Fruit fly (Drosophila melanogaster) whole organism, embryonic: Measurements from ENCODE around the gene dgt6.

Source experiments
- Bdp1 ChIP-seq: fragments of 200-800 bp; sonication (Bioruptor generic); optimal IDR thresholded peaks from 3 replicates; lab custom pipeline; 2016; ENCODE audit warnings: missing biosample characterization, missing genetic modification characterization
- CG10565 ChIP-seq: fragments of 200-800 bp; sonication (Bioruptor generic); optimal IDR thresholded peaks from 3 replicates; lab custom pipeline; 2016; ENCODE audit warnings: missing biosample characterization, mild to moderate bottlenecking, missing genetic modification characterization
- CG11696 ChIP-seq: fragments of 200-800 bp; sonication (Bioruptor generic); IDR thresholded peaks from 2 replicates; pipeline ENCODE4 v1.3.6; 2022; ENCODE audit warnings: missing biosample characterization, missing genetic modification characterization
- CG12155 ChIP-seq: fragments of 200-800 bp; sonication (Bioruptor generic); optimal IDR thresholded peaks from 3 replicates; lab custom pipeline; 2016; ENCODE audit warnings: missing biosample characterization, missing genetic modification characterization
- CG12236 ChIP-seq: fragments of 200-800 bp; sonication (Bioruptor generic); optimal IDR thresholded peaks from 2 replicates; lab custom pipeline; 2016; ENCODE audit warnings: missing biosample characterization, missing genetic modification characterization
- CG13894 ChIP-seq: fragments of 200-800 bp; sonication (Bioruptor generic); optimal IDR thresholded peaks from 3 replicates; lab custom pipeline; 2018; ENCODE audit warnings: missing biosample characterization, mild to moderate bottlenecking, missing genetic modification characterization, moderate library complexity
- CG15269 ChIP-seq: fragments of 200-800 bp; sonication (Bioruptor generic); optimal IDR thresholded peaks from 2 replicates; lab custom pipeline; 2018; ENCODE audit warnings: missing biosample characterization, mild to moderate bottlenecking, missing genetic modification characterization, moderate library complexity
- CG1832 ChIP-seq: fragments of 200-800 bp; sonication (Bioruptor generic); optimal IDR thresholded peaks from 2 replicates; lab custom pipeline; 2017; ENCODE audit warnings: missing biosample characterization, mild to moderate bottlenecking, missing genetic modification characterization, inconsistent platforms
- CG18476 ChIP-seq: fragments of 200-800 bp; sonication (Bioruptor generic); optimal IDR thresholded peaks from 2 replicates; lab custom pipeline; 2016; ENCODE audit warnings: missing biosample characterization, mild to moderate bottlenecking, missing genetic modification characterization
- CG2678 ChIP-seq: fragments of 200-800 bp; sonication (Bioruptor generic); optimal IDR thresholded peaks from 3 replicates; lab custom pipeline; 2019; ENCODE audit warnings: missing biosample characterization, mild to moderate bottlenecking, missing genetic modification characterization, moderate library complexity
- CG30431 ChIP-seq: fragments of 200-800 bp; sonication (Bioruptor generic); optimal IDR thresholded peaks from 2 replicates; lab custom pipeline; 2017; ENCODE audit warnings: missing biosample characterization, missing genetic modification characterization
- CG32772 ChIP-seq: fragments of 200-800 bp; sonication (Bioruptor generic); IDR thresholded peaks from 2 replicates; pipeline ENCODE4 v1.3.6; 2022; ENCODE audit warnings: missing biosample characterization, missing genetic modification characterization
- CG3281 ChIP-seq: fragments of 200-800 bp; sonication (Bioruptor generic); optimal IDR thresholded peaks from 3 replicates; lab custom pipeline; 2017; ENCODE audit warnings: missing biosample characterization, mild to moderate bottlenecking, missing genetic modification characterization
- CG6689 ChIP-seq: fragments of 200-800 bp; sonication (Bioruptor generic); IDR thresholded peaks from 2 replicates; pipeline ENCODE4 v1.3.6; 2022; ENCODE audit warnings: missing biosample characterization, missing genetic modification characterization
- CG7357 ChIP-seq: fragments of 200-800 bp; sonication (Bioruptor generic); IDR thresholded peaks from 3 replicates; pipeline ENCODE4 v1.3.6; 2022; ENCODE audit warnings: missing biosample characterization, missing genetic modification characterization
- CG7963 ChIP-seq: fragments of 200-800 bp; sonication (Bioruptor generic); IDR thresholded peaks from 3 replicates; pipeline ENCODE4 v1.3.6; 2022; ENCODE audit warnings: missing biosample characterization, missing genetic modification characterization; ENCODE audit not compliant: partially characterized antibody
- CG8089 ChIP-seq: fragments of 200-800 bp; sonication (Bioruptor generic); optimal IDR thresholded peaks from 3 replicates; lab custom pipeline; 2016; ENCODE audit warnings: missing biosample characterization, missing genetic modification characterization
- CG8924 ChIP-seq: fragments of 200-800 bp; optimal IDR thresholded peaks from 3 replicates; lab custom pipeline; 2019; ENCODE audit warnings: missing biosample characterization, mild to moderate bottlenecking, missing genetic modification characterization, moderate library complexity
- CrebB ChIP-seq: fragments of 200-800 bp; sonication (Bioruptor generic); optimal IDR thresholded peaks from 3 replicates; lab custom pipeline; 2018; ENCODE audit warnings: missing biosample characterization, mild to moderate bottlenecking, missing genetic modification characterization
- Dref ChIP-seq: fragments of 200-800 bp; sonication (Bioruptor generic); IDR thresholded peaks from 2 replicates; pipeline ENCODE4 v1.3.6; 2022; ENCODE audit warnings: missing biosample characterization, missing genetic modification characterization
- NFAT ChIP-seq: fragments of 200-800 bp; sonication (Bioruptor generic); IDR thresholded peaks from 2 replicates; pipeline ENCODE4 v1.3.6; 2022; ENCODE audit warnings: missing biosample characterization, missing genetic modification characterization
- Ravus ChIP-seq: fragments of 200-800 bp; sonication (Bioruptor generic); IDR thresholded peaks from 2 replicates; pipeline ENCODE4 v1.3.6; 2022; ENCODE audit warnings: missing biosample characterization, missing genetic modification characterization
- Taf1 ChIP-seq: fragments of 200-800 bp; sonication (Bioruptor generic); IDR thresholded peaks from 2 replicates; pipeline ENCODE4 v1.3.6; 2022; ENCODE audit warnings: missing biosample characterization, missing genetic modification characterization
- Usf ChIP-seq: fragments of 200-800 bp; sonication (Bioruptor generic); optimal IDR thresholded peaks from 2 replicates; lab custom pipeline; 2017; ENCODE audit warnings: missing genotype, missing biosample characterization, missing genetic modification characterization
- YL-1 ChIP-seq: fragments of 200-800 bp; sonication (Bioruptor generic); optimal IDR thresholded peaks from 3 replicates; lab custom pipeline; 2017; ENCODE audit warnings: missing biosample characterization, mild to moderate bottlenecking, missing genetic modification characterization
- bcd ChIP-seq: fragments of 200-800 bp; sonication (Bioruptor generic); optimal IDR thresholded peaks from 2 replicates; lab custom pipeline; 2017; ENCODE audit warnings: missing biosample characterization, mild to moderate bottlenecking, missing genetic modification characterization
- bsh ChIP-seq, 2 experiments: fragments of 200-800 bp; sonication (Bioruptor generic); optimal IDR thresholded peaks; 2 replicates each; lab custom pipeline; 2017 to 2018; ENCODE audit warnings: mild to moderate bottlenecking in 2 of 2, missing biosample characterization in 2 of 2, missing genetic modification characterization in 2 of 2, moderate library complexity in 1 of 2
- crc ChIP-seq: fragments of 200-800 bp; sonication (Bioruptor generic); optimal IDR thresholded peaks from 2 replicates; lab custom pipeline; 2016; ENCODE audit warnings: missing biosample characterization, missing genetic modification characterization
- da ChIP-seq: fragments of 200-800 bp; sonication (Bioruptor generic); optimal IDR thresholded peaks from 2 replicates; lab custom pipeline; 2016; ENCODE audit warnings: missing biosample characterization, missing genetic modification characterization
- dmrt11E ChIP-seq: fragments of 200-800 bp; sonication (Bioruptor generic); optimal IDR thresholded peaks from 3 replicates; lab custom pipeline; 2018; ENCODE audit warnings: missing biosample characterization, mild to moderate bottlenecking, missing genetic modification characterization, moderate library complexity
- ems ChIP-seq: fragments of 200-800 bp; sonication (Bioruptor generic); optimal IDR thresholded peaks from 3 replicates; lab custom pipeline; 2016; ENCODE audit warnings: missing biosample characterization, missing genetic modification characterization
- fd64A ChIP-seq: fragments of 200-800 bp; sonication (Bioruptor generic); optimal IDR thresholded peaks from 3 replicates; lab custom pipeline; 2018; ENCODE audit warnings: missing biosample characterization, mild to moderate bottlenecking, missing genetic modification characterization
- ftz-f1 ChIP-seq: fragments of 200-800 bp; sonication (Bioruptor generic); optimal IDR thresholded peaks from 2 replicates; lab custom pipeline; 2016; ENCODE audit warnings: missing biosample characterization, missing genetic modification characterization
- gfzf ChIP-seq: fragments of 200-800 bp; sonication (Bioruptor generic); optimal IDR thresholded peaks from 2 replicates; lab custom pipeline; 2016; ENCODE audit warnings: missing biosample characterization, mild to moderate bottlenecking, missing genetic modification characterization, moderate library complexity
- gsb-n ChIP-seq: fragments of 200-800 bp; sonication (Bioruptor generic); optimal IDR thresholded peaks from 3 replicates; lab custom pipeline; 2018; ENCODE audit warnings: missing biosample characterization, mild to moderate bottlenecking, missing genetic modification characterization
- mam ChIP-seq: fragments of 200-800 bp; sonication (Bioruptor generic); optimal IDR thresholded peaks from 3 replicates; lab custom pipeline; 2016; ENCODE audit warnings: missing biosample characterization, missing genetic modification characterization
- mld ChIP-seq: fragments of 200-800 bp; sonication (Bioruptor generic); IDR thresholded peaks from 3 replicates; pipeline ENCODE4 v1.3.6; 2022; ENCODE audit warnings: missing biosample characterization, missing genetic modification characterization; ENCODE audit not compliant: partially characterized antibody
- pan ChIP-seq, 4 experiments: fragments of >200 bp in 3 of 4; fragments of 200-800 bp in 1 of 4; sonication (Bioruptor generic) in 1 of 4; optimal IDR thresholded peaks in 3 of 4; IDR thresholded peaks in 1 of 4; 2 replicates each; pipeline versions ENCODE4 v1.3.6 to Lab custom; 2017 to 2022; ENCODE audit warnings: missing biosample characterization in 2 of 4, missing genetic modification characterization in 2 of 4, mixed read lengths in 1 of 4
- peb ChIP-seq: fragments of 200-800 bp; sonication (Bioruptor generic); IDR thresholded peaks from 2 replicates; pipeline ENCODE4 v1.3.6; 2022; ENCODE audit warnings: missing biosample characterization, missing genetic modification characterization
- run ChIP-seq: fragments of 200-800 bp; sonication (Bioruptor generic); optimal IDR thresholded peaks from 3 replicates; lab custom pipeline; 2018; ENCODE audit warnings: missing biosample characterization, mild to moderate bottlenecking, missing genetic modification characterization
- tup ChIP-seq: fragments of 200-800 bp; sonication (Bioruptor generic); optimal IDR thresholded peaks from 2 replicates; lab custom pipeline; 2016; ENCODE audit warnings: missing biosample characterization, mild to moderate bottlenecking, missing genetic modification characterization, moderate library complexity

dgt6 gene

DNA sequence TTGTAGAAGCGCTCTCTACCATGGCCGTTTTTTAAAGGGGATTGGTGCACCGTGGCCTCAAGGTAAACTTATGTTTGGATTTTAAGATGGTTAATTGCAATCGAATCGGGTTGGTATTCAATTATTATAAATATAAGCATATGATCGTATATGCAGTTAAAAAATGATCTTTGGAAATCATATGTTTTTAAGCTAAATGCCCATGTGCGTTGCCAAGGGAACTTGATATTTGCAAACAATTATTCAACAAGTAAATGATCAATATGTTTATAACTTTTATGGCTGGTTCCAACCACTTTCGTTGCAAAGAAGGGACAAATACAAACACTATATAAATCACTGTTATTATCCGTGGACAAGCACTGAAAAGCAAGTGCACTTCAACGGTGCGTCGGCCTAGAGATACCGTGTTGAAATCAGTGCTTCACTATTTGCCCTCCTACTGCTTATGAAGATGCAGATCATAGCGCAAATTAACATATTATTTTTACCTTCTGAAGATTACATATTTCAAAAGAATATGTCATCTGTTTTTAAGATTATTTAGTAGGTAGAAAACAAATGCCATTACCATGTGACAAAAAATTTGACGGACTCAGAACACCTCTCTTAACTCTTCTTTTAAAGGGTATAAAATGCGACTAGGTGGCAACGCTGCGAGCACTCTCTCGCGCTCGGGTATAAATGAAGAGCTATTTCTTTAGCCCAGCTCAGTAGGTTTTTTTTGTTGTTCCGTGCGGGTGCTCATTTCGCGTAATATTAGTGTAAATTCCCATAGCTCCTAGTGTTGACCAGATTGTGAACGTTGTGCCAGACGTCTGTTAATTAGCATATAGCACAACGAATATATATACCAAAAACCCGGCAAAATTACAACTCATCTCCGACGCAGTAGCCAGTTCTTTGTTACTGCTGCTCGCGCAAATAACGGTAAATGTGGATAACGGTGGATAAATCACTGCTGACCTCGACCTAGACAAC lies 26.9 kb upstream of the dgt6 start, which contains the start of gene rdog (continued):
- TF ChIP-seq bcd (peak; percentile 82), CrebB (tag; lab: Kevin White, UChicago) (peak; percentile 68), CG13894 (tag; lab: Kevin White, UChicago) (peak; percentile 89), YL-1 (GFP tag; lab: Kevin White, UChicago) (peak; percentile 75), run (peak; percentile 39), peb (GFP tag; lab: Robert Waterston, UW) (no peak), NFAT (GFP tag; lab: Robert Waterston, UW) (peak; percentile 40; the same call in 1 of the 2 replicates), CG18476 (GFP tag; lab: Kevin White, UChicago) (peak; percentile 85), Ravus (GFP tag; lab: Robert Waterston, UW) (no peak), CG7357 (GFP tag; lab: Robert Waterston, UW) (peak; percentile 56; the same call in 2 of the 3 replicates), bsh (GFP tag; optimal IDR thresholded peaks at IDR 0.05; lab: Kevin White, UChicago) (peak; percentile 35 to 77), CG1832 (GFP tag; lab: Kevin White, UChicago) (no peak), gfzf (GFP tag; lab: Kevin White, UChicago) (no peak), mld (GFP tag; lab: Robert Waterston, UW) (no peak), Usf (GFP tag; lab: Kevin White, UChicago) (peak; percentile 56), Taf1 (no peak), CG32772 (GFP tag; lab: Robert Waterston, UW) (no peak), gsb-n (tag; lab: Kevin White, UChicago) (peak; percentile 76), dmrt11E (peak; percentile 82), CG3281 (GFP tag; lab: Kevin White, UChicago) (peak; percentile 84), CG30431 (GFP tag; lab: Kevin White, UChicago) (peak; percentile 62), pan (optimal IDR thresholded peaks at IDR 0.05; lab: Kevin White, UChicago) (peak in 1 of 2 experiments; percentile 85), pan (GFP tag; optimal IDR thresholded peaks at IDR 0.05 in 1 of 2, IDR thresholded peaks at IDR 0.05 in 1 of 2) (peak; percentile 47 to 81), CG8089 (GFP tag; lab: Kevin White, UChicago) (peak; percentile 78), CG12155 (GFP tag; lab: Kevin White, UChicago) (peak; percentile 69), CG10565 (GFP tag; lab: Kevin White, UChicago) (peak; percentile 49), CG6689 (GFP tag; lab: Robert Waterston, UW) (peak; percentile 47), tup (GFP tag; lab: Kevin White, UChicago) (peak; percentile 4), mam (GFP tag; lab: Kevin White, UChicago) (peak; percentile 75), ems (GFP tag; lab: Kevin White, UChicago) (peak; percentile 24), CG8924 (peak; percentile 79), crc (GFP tag; lab: Kevin White, UChicago) (peak; percentile 58), CG11696 (GFP tag; lab: Robert Waterston, UW) (no peak), ftz-f1 (GFP tag; lab: Kevin White, UChicago) (peak; percentile 15), CG15269 (tag; lab: Kevin White, UChicago) (peak; percentile 81), CG12236 (GFP tag; lab: Kevin White, UChicago) (peak; percentile 68), fd64A (GFP tag; lab: Kevin White, UChicago) (no peak), da (GFP tag; lab: Kevin White, UChicago) (peak; percentile 20), CG2678 (tag; lab: Kevin White, UChicago) (peak; percentile 87), Dref (GFP tag; lab: Robert Waterston, UW) (no peak), CG7963 (GFP tag; lab: Robert Waterston, UW) (no peak), Bdp1 (peak; percentile 71)
